Fruit fly (Drosophila melanogaster) whole organism, embryonic: Measurements from ENCODE around the gene CG13384.

ENCODE experiments used
- Abd-B ChIP-seq: fragments of 200-800 bp; sonication (Bioruptor generic); optimal IDR thresholded peaks from 2 replicates; lab custom pipeline; 2018; ENCODE audit warnings: missing biosample characterization, mild to moderate bottlenecking, missing genetic modification characterization, moderate library complexity
- Atf-2 ChIP-seq: fragments of 200-800 bp; sonication (Bioruptor generic); optimal IDR thresholded peaks from 2 replicates; lab custom pipeline; 2016; ENCODE audit warnings: missing biosample characterization, missing genetic modification characterization
- Bdp1 ChIP-seq: fragments of 200-800 bp; sonication (Bioruptor generic); optimal IDR thresholded peaks from 3 replicates; lab custom pipeline; 2016; ENCODE audit warnings: missing biosample characterization, missing genetic modification characterization
- Blimp-1 ChIP-seq: fragments of 200-800 bp; sonication (Bioruptor generic); optimal IDR thresholded peaks from 3 replicates; lab custom pipeline; 2018; ENCODE audit warnings: missing biosample characterization, missing genetic modification characterization, mild to moderate bottlenecking, moderate library complexity, missing genetic modification reagents
- CG10321 ChIP-seq: fragments of 200-800 bp; sonication (Bioruptor generic); IDR thresholded peaks from 2 replicates; pipeline ENCODE4 v1.3.6; 2022; ENCODE audit warnings: missing biosample characterization, missing genetic modification characterization
- CG10543 ChIP-seq: fragments of 200-800 bp; sonication (Bioruptor generic); optimal IDR thresholded peaks from 3 replicates; lab custom pipeline; 2017; ENCODE audit warnings: missing biosample characterization, mild to moderate bottlenecking, missing genetic modification characterization, moderate library complexity
- CG10654 ChIP-seq: fragments of 200-800 bp; sonication (Bioruptor generic); optimal IDR thresholded peaks from 2 replicates; lab custom pipeline; 2016; ENCODE audit warnings: missing biosample characterization, missing genetic modification characterization
- CG11723 ChIP-seq: fragments of 200-800 bp; sonication (Bioruptor generic); optimal IDR thresholded peaks from 2 replicates; lab custom pipeline; 2017; ENCODE audit warnings: missing biosample characterization, mild to moderate bottlenecking, missing genetic modification characterization
- CG12104 ChIP-seq: fragments of 200-800 bp; sonication (Bioruptor generic); optimal IDR thresholded peaks from 3 replicates; lab custom pipeline; 2016; ENCODE audit warnings: missing biosample characterization, missing genetic modification characterization
- CG13775 ChIP-seq: fragments of 200-800 bp; sonication (Bioruptor generic); optimal IDR thresholded peaks from 3 replicates; lab custom pipeline; 2017; ENCODE audit warnings: missing biosample characterization, mild to moderate bottlenecking, missing genetic modification characterization
- CG14014 ChIP-seq: fragments of 200-800 bp; sonication (Bioruptor generic); IDR thresholded peaks from 2 replicates; pipeline ENCODE4 v1.3.6; 2022; ENCODE audit warnings: missing biosample characterization, missing genetic modification characterization
- CG14965 ChIP-seq: fragments of 200-800 bp; sonication (Bioruptor generic); optimal IDR thresholded peaks from 2 replicates; lab custom pipeline; 2016; ENCODE audit warnings: missing biosample characterization, missing genetic modification characterization, borderline replicate concordance
- CG1603 ChIP-seq: fragments of 200-800 bp; sonication (Bioruptor generic); optimal IDR thresholded peaks from 2 replicates; lab custom pipeline; 2019; ENCODE audit warnings: missing biosample characterization, mild to moderate bottlenecking, missing genetic modification characterization, moderate library complexity
- CG16779 ChIP-seq: fragments of 200-800 bp; sonication (Bioruptor generic); IDR thresholded peaks from 2 replicates; pipeline ENCODE4 v1.3.6; 2022; ENCODE audit warnings: missing biosample characterization, missing genetic modification characterization
- CG16863 ChIP-seq: fragments of 200-800 bp; sonication (Bioruptor generic); optimal IDR thresholded peaks from 3 replicates; lab custom pipeline; 2016; ENCODE audit warnings: missing biosample characterization, missing genetic modification characterization
- CG17912 ChIP-seq: fragments of 200-800 bp; sonication (Bioruptor generic); optimal IDR thresholded peaks from 2 replicates; lab custom pipeline; 2018; ENCODE audit warnings: missing biosample characterization, mild to moderate bottlenecking, missing genetic modification characterization
- CG3281 ChIP-seq: fragments of 200-800 bp; sonication (Bioruptor generic); optimal IDR thresholded peaks from 3 replicates; lab custom pipeline; 2017; ENCODE audit warnings: missing biosample characterization, mild to moderate bottlenecking, missing genetic modification characterization
- CG33213 ChIP-seq: fragments of 200-800 bp; sonication (Bioruptor generic); optimal IDR thresholded peaks from 3 replicates; lab custom pipeline; 2016; ENCODE audit warnings: missing biosample characterization, missing genetic modification characterization
- CG5953 ChIP-seq: fragments of 200-800 bp; sonication (Bioruptor generic); IDR thresholded peaks from 2 replicates; pipeline ENCODE4 v1.3.6; 2022; ENCODE audit warnings: missing biosample characterization, missing genetic modification characterization
- CG6654 ChIP-seq: fragments of 200-800 bp; sonication (Bioruptor generic); optimal IDR thresholded peaks from 2 replicates; lab custom pipeline; 2017; ENCODE audit warnings: missing biosample characterization, mild to moderate bottlenecking, missing genetic modification characterization
- CG7556 ChIP-seq: fragments of 200-800 bp; sonication (Bioruptor generic); optimal IDR thresholded peaks from 2 replicates; lab custom pipeline; 2017; ENCODE audit warnings: missing biosample characterization, mild to moderate bottlenecking, missing genetic modification characterization
- CG7745 ChIP-seq: fragments of 200-800 bp; sonication (Bioruptor generic); optimal IDR thresholded peaks from 2 replicates; lab custom pipeline; 2018; ENCODE audit warnings: missing biosample characterization, mild to moderate bottlenecking, missing genetic modification characterization, moderate library complexity
- CG8765 ChIP-seq: fragments of 200-800 bp; sonication (Bioruptor generic); IDR thresholded peaks from 2 replicates; pipeline ENCODE4 v1.3.6; 2022; ENCODE audit warnings: missing biosample characterization, missing genetic modification characterization
- CG9215 ChIP-seq: fragments of 200-800 bp; sonication (Bioruptor generic); IDR thresholded peaks from 2 replicates; pipeline ENCODE4 v1.3.6; 2022; ENCODE audit warnings: missing biosample characterization, missing genetic modification characterization
- CG9609 ChIP-seq: fragments of 200-800 bp; sonication (Bioruptor generic); optimal IDR thresholded peaks from 3 replicates; lab custom pipeline; 2016; ENCODE audit warnings: missing biosample characterization, missing genetic modification characterization
- Deaf1 ChIP-seq: fragments of 200-800 bp; optimal IDR thresholded peaks from 3 replicates; lab custom pipeline; 2019; ENCODE audit warnings: missing biosample characterization, mild to moderate bottlenecking, missing genetic modification characterization, moderate library complexity
- Dip3 ChIP-seq: fragments of 200-800 bp; sonication (Bioruptor generic); optimal IDR thresholded peaks from 3 replicates; lab custom pipeline; 2016; ENCODE audit warnings: missing biosample characterization, missing genetic modification characterization
- Ets65A ChIP-seq: fragments of 200-800 bp; sonication (Bioruptor generic); peaks from one replicate; lab custom pipeline; 2016; ENCODE audit warnings: missing biosample characterization, missing genetic modification characterization
- HHEX ChIP-seq: fragments of 200-800 bp; sonication (Bioruptor generic); optimal IDR thresholded peaks from 3 replicates; lab custom pipeline; 2017; ENCODE audit warnings: missing biosample characterization, mild to moderate bottlenecking, missing genetic modification characterization, missing genetic modification reagents
- NfI ChIP-seq: fragments of 200-800 bp; sonication (Bioruptor generic); optimal IDR thresholded peaks from 3 replicates; lab custom pipeline; 2018; ENCODE audit warnings: missing biosample characterization, mild to moderate bottlenecking, missing genetic modification characterization, moderate library complexity
- Oli ChIP-seq: fragments of 200-800 bp; sonication (Bioruptor generic); optimal IDR thresholded peaks from 2 replicates; lab custom pipeline; 2018; ENCODE audit warnings: missing biosample characterization, mild to moderate bottlenecking, missing genetic modification characterization, moderate library complexity
- Sox102F ChIP-seq: fragments of 200-800 bp; sonication (Bioruptor generic); optimal IDR thresholded peaks from 2 replicates; lab custom pipeline; 2018; ENCODE audit warnings: missing biosample characterization, mild to moderate bottlenecking, missing genetic modification characterization, moderate library complexity
- Taf1 ChIP-seq: fragments of 200-800 bp; sonication (Bioruptor generic); IDR thresholded peaks from 2 replicates; pipeline ENCODE4 v1.3.6; 2022; ENCODE audit warnings: missing biosample characterization, missing genetic modification characterization
- chinmo ChIP-seq: fragments of 200-800 bp; sonication (Bioruptor generic); IDR thresholded peaks from 4 replicates; pipeline ENCODE4 v1.3.6; 2022; ENCODE audit warnings: missing biosample characterization, missing genetic modification characterization; ENCODE audit not compliant: partially characterized antibody
- chm ChIP-seq: fragments of 200-800 bp; sonication (Bioruptor generic); IDR thresholded peaks from 2 replicates; pipeline ENCODE4 v1.3.6; 2022; ENCODE audit warnings: missing biosample characterization, missing genetic modification characterization
- crc ChIP-seq: fragments of 200-800 bp; sonication (Bioruptor generic); optimal IDR thresholded peaks from 2 replicates; lab custom pipeline; 2016; ENCODE audit warnings: missing biosample characterization, missing genetic modification characterization
- ewg ChIP-seq: fragments of 200-800 bp; sonication (Bioruptor generic); optimal IDR thresholded peaks from 3 replicates; lab custom pipeline; 2017; ENCODE audit warnings: mild to moderate bottlenecking, missing biosample characterization, missing genetic modification reagents, missing genetic modification characterization
- gcm ChIP-seq: fragments of 200-800 bp; sonication (Bioruptor generic); optimal IDR thresholded peaks from 2 replicates; lab custom pipeline; 2019; ENCODE audit warnings: missing biosample characterization, mild to moderate bottlenecking, missing genetic modification characterization, moderate library complexity
- gro ChIP-seq: fragments of 200-800 bp; sonication (Bioruptor generic); optimal IDR thresholded peaks from 2 replicates; lab custom pipeline; 2016; ENCODE audit warnings: missing biosample characterization, missing genetic modification characterization
- hbn ChIP-seq: fragments of 200-800 bp; sonication (Bioruptor generic); IDR thresholded peaks from 2 replicates; pipeline ENCODE4 v1.3.6; 2022; ENCODE audit warnings: missing biosample characterization, missing genetic modification characterization; ENCODE audit not compliant: partially characterized antibody
- nau ChIP-seq: fragments of 200-800 bp; sonication (Bioruptor generic); optimal IDR thresholded peaks from 3 replicates; lab custom pipeline; 2017; ENCODE audit warnings: missing biosample characterization, mild to moderate bottlenecking, missing genetic modification characterization, missing genetic modification reagents
- nom ChIP-seq: fragments of 200-800 bp; sonication (Bioruptor generic); optimal IDR thresholded peaks from 2 replicates; lab custom pipeline; 2017; ENCODE audit warnings: missing biosample characterization, missing genetic modification characterization, mild to moderate bottlenecking, moderate library complexity, missing genetic modification reagents
- peb ChIP-seq: fragments of 200-800 bp; sonication (Bioruptor generic); IDR thresholded peaks from 2 replicates; pipeline ENCODE4 v1.3.6; 2022; ENCODE audit warnings: missing biosample characterization, missing genetic modification characterization
- pzg ChIP-seq: fragments of 200-800 bp; sonication (Bioruptor generic); optimal IDR thresholded peaks from 3 replicates; lab custom pipeline; 2018; ENCODE audit warnings: missing biosample characterization, mild to moderate bottlenecking, missing genetic modification characterization, moderate library complexity
- sens-2 ChIP-seq: fragments of 200-800 bp; sonication (Bioruptor generic); IDR thresholded peaks from 2 replicates; pipeline ENCODE4 v1.3.6; 2022; ENCODE audit warnings: missing biosample characterization, missing genetic modification characterization
- slbo ChIP-seq: fragments of 200-800 bp; sonication (Bioruptor generic); IDR thresholded peaks from 2 replicates; pipeline ENCODE4 v1.3.6; 2022; ENCODE audit warnings: missing biosample characterization, missing genetic modification characterization
- sna ChIP-seq: fragments of 200-800 bp; sonication (Bioruptor generic); IDR thresholded peaks from 2 replicates; pipeline ENCODE4 v1.3.6; 2022; ENCODE audit warnings: missing biosample characterization, missing genetic modification characterization; ENCODE audit not compliant: partially characterized antibody
- zen ChIP-seq: fragments of 200-800 bp; sonication (Bioruptor generic); optimal IDR thresholded peaks from 3 replicates; lab custom pipeline; 2018; ENCODE audit warnings: missing biosample characterization, mild to moderate bottlenecking, missing genetic modification characterization, moderate library complexity

The CG13384 gene

DNA sequence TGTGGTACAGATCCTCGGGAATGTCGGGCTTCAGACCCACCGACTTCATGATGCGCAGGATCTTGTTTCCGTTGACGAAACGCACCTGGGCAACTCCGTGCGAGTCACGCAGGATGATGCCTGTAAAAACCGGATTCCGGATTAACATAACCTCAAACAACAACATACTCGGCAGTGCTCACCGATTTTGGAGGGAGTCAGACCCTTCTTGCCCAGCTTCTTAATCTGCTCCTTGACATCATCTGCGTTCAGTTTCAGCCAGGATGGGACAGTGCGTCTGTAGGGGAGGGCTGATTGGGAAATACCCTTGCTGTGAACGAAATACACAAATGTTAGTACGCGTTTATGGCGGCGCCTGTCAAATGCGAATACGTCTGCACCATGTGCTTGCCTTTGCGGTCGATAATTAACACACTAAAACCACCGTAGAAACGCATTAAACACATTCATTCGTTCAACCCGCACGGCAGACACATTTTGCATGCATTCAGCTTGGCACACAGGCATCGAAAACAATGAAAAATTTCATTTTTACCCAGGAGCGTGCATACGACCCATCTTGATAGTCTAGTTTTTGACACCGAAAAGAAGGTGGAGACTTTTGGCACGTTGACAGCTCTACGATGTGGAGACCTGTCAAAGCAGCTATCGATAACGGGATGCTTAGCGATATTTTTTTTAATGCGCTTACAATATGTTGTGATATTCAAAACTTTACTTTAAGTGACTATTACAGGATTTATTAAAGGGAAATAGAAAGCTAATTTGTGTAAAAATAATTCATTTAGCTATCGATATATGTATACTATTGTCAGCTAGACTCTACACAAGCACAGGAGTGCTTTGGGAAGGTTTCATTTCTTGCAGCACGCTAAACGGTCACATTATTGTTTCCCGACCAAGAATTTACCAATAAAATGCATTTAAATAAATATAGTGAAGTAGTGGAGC lies 20.0 kb upstream of the CG13384 start, which contains the start of the genes RpS13 and CSN8 (continued):
- TF ChIP-seq crc = no peak
- no peak for TF ChIP-seq CG14965 (GFP tag; lab: Kevin White, UChicago)
- no peak for TF ChIP-seq Bdp1 (GFP tag; lab: Kevin White, UChicago)
- peak; percentile 36 for TF ChIP-seq zen (tag; lab: Kevin White, UChicago)
- TF ChIP-seq CG5953 (GFP tag; lab: Robert Waterston, UW) = no peak
- TF ChIP-seq Ets65A = no peak
- TF ChIP-seq gcm (GFP tag; lab: Kevin White, UChicago) = peak; percentile 3
- TF ChIP-seq CG16863 = no peak
- no peak for TF ChIP-seq CG8765 (GFP tag; lab: Robert Waterston, UW)
- no peak for TF ChIP-seq CG9215 (GFP tag; lab: Robert Waterston, UW)
- TF ChIP-seq CG7556 (GFP tag; lab: Kevin White, UChicago) = no peak
- peak; percentile 32 for TF ChIP-seq nom (GFP tag; lab: Kevin White, UChicago)
- no peak for TF ChIP-seq CG9609 (GFP tag; lab: Kevin White, UChicago)
- TF ChIP-seq peb (GFP tag; lab: Robert Waterston, UW) = no peak
- no peak for TF ChIP-seq Taf1 (GFP tag; lab: Robert Waterston, UW)
- TF ChIP-seq CG14014 (GFP tag; lab: Robert Waterston, UW) = no peak
- no peak for TF ChIP-seq CG6654
- no peak for TF ChIP-seq sens-2 (GFP tag; lab: Robert Waterston, UW)
- no peak for TF ChIP-seq slbo
- peak; percentile 29 for TF ChIP-seq gro
- no peak for TF ChIP-seq Sox102F (GFP tag; lab: Kevin White, UChicago)
- no peak for TF ChIP-seq NfI (GFP tag; lab: Kevin White, UChicago)
- 0 out of 2 replicates have a peak, but pooled peaks have one; percentile 4 for TF ChIP-seq chm (GFP tag; lab: Robert Waterston, UW)
- peak; percentile 16 for TF ChIP-seq CG17912 (GFP tag; lab: Kevin White, UChicago)
- TF ChIP-seq chinmo (GFP tag; lab: Robert Waterston, UW) = peak; percentile 69; the same call in 2 of the 4 replicates
- TF ChIP-seq CG7745 (tag; lab: Kevin White, UChicago) = no peak
- no peak for TF ChIP-seq CG11723 (GFP tag; lab: Kevin White, UChicago)
- no peak for TF ChIP-seq CG10654
- peak; percentile 16 for TF ChIP-seq nau
- TF ChIP-seq CG16779 (GFP tag; lab: Robert Waterston, UW) = 0 out of 2 replicates have a peak, but pooled peaks have one; percentile 31
- no peak for TF ChIP-seq Oli (tag; lab: Kevin White, UChicago)
- TF ChIP-seq Atf-2 (GFP tag; lab: Kevin White, UChicago) = no peak
- no peak for TF ChIP-seq CG10543 (GFP tag; lab: Kevin White, UChicago)
- peak; percentile 55 for TF ChIP-seq CG3281 (GFP tag; lab: Kevin White, UChicago)
- no peak for TF ChIP-seq Abd-B (GFP tag; lab: Kevin White, UChicago)
- TF ChIP-seq pzg = peak; percentile 90
- no peak for TF ChIP-seq HHEX (GFP tag; lab: Kevin White, UChicago)
- no peak for TF ChIP-seq Blimp-1 (GFP tag; lab: Kevin White, UChicago)
- peak; percentile 93 for TF ChIP-seq hbn (GFP tag; lab: Robert Waterston, UW)
- no peak for TF ChIP-seq Deaf1 (tag; lab: Kevin White, UChicago)
- peak; percentile 28 for TF ChIP-seq CG33213
- TF ChIP-seq sna (GFP tag; lab: Robert Waterston, UW) = peak; percentile 95
- no peak for TF ChIP-seq CG12104 (GFP tag; lab: Kevin White, UChicago)
- peak; percentile 62 for TF ChIP-seq CG1603 (tag; lab: Kevin White, UChicago)
- peak; percentile 7 for TF ChIP-seq Dip3 (GFP tag; lab: Kevin White, UChicago)
- TF ChIP-seq CG10321 = no peak
- TF ChIP-seq CG13775 (GFP tag; lab: Kevin White, UChicago) = peak; percentile 27
- no peak for TF ChIP-seq ewg (GFP tag; lab: Kevin White, UChicago)
